Fruit fly (Drosophila melanogaster) whole organism, adult: ENCODE measurements around the gene CG13066.

Experiments
- CG11617 ChIP-seq: fragments of 200-800 bp; sonication (Bioruptor generic); optimal IDR thresholded peaks from 2 replicates; lab custom pipeline; 2017; ENCODE audit warnings: mild to moderate bottlenecking, missing biosample characterization, missing genetic modification reagents, missing genetic modification characterization
- CG12768 ChIP-seq: fragments of 200-800 bp; sonication (Bioruptor generic); optimal IDR thresholded peaks from 2 replicates; lab custom pipeline; 2017; ENCODE audit warnings: missing biosample characterization, missing genetic modification characterization, mild to moderate bottlenecking, moderate library complexity, missing genetic modification reagents
- CG14711 ChIP-seq: fragments of 200-800 bp; sonication (Bioruptor generic); optimal IDR thresholded peaks from 2 replicates; lab custom pipeline; 2018; ENCODE audit warnings: missing biosample characterization, mild to moderate bottlenecking, missing genetic modification characterization, moderate library complexity
- CG33017 ChIP-seq: fragments of 200-800 bp; sonication (Bioruptor generic); optimal IDR thresholded peaks from 2 replicates; lab custom pipeline; 2018; ENCODE audit warnings: missing biosample characterization, mild to moderate bottlenecking, missing genetic modification characterization, moderate library complexity
- CG7045 ChIP-seq: fragments of 200-800 bp; sonication (Bioruptor generic); optimal IDR thresholded peaks from 2 replicates; lab custom pipeline; 2017; ENCODE audit warnings: missing biosample characterization, mild to moderate bottlenecking, missing genetic modification characterization
- CG7101 ChIP-seq: fragments of 200-800 bp; sonication (Bioruptor generic); optimal IDR thresholded peaks from 2 replicates; lab custom pipeline; 2018; ENCODE audit warnings: missing biosample characterization, mild to moderate bottlenecking, missing genetic modification characterization, moderate library complexity
- Hr96 ChIP-seq: fragments of 200-800 bp; sonication (Bioruptor generic); optimal IDR thresholded peaks from 2 replicates; lab custom pipeline; 2016; ENCODE audit warnings: missing biosample characterization, missing genetic modification characterization
- Mnt ChIP-seq: fragments of 200-800 bp; sonication (Bioruptor generic); optimal IDR thresholded peaks from 2 replicates; lab custom pipeline; 2016; ENCODE audit warnings: missing biosample characterization, mild to moderate bottlenecking, missing genetic modification characterization
- cic ChIP-seq: fragments of 200-800 bp; sonication (Bioruptor generic); optimal IDR thresholded peaks from 2 replicates; lab custom pipeline; 2017; ENCODE audit warnings: missing biosample characterization, mild to moderate bottlenecking, missing genetic modification characterization, moderate library complexity
- kay ChIP-seq: fragments of 200-800 bp; sonication (Bioruptor generic); peaks from one replicate; lab custom pipeline; 2016; ENCODE audit warnings: missing biosample characterization, missing genetic modification characterization, borderline replicate concordance
- toe ChIP-seq: fragments of 200-800 bp; sonication (Bioruptor generic); optimal IDR thresholded peaks from 2 replicates; lab custom pipeline; 2016; ENCODE audit warnings: missing biosample characterization, missing genetic modification characterization

DNA sequence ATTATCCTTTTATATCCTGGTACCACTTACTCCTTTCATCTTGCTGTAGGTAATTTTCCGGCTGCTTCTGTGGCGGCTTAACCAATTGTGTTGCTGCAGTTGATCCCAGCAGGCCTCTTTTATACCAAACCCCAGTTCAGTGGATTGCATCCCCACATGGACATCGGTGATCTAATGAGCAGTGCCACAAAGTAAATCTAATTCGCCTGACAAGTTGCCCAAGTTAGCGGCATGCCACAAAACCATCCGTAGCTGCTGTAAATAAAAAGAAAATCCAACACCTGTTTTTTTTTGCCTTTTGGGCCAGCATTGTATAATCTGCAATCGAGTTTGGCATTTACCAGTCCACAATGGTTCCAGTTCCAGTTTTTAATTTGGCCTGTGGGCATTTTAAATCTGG is 6.5 kb downstream of the CG13066 start, which contains the start of gene CG13050:
- TF ChIP-seq toe (GFP tag; lab: Kevin White, UChicago) (no peak), cic (GFP tag; lab: Kevin White, UChicago) (no peak), Mnt (GFP tag; lab: Kevin White, UChicago) (no peak), CG11617 (GFP tag; lab: Kevin White, UChicago) (no peak), kay (GFP tag; lab: Kevin White, UChicago) (no peak), CG12768 (GFP tag; lab: Kevin White, UChicago) (no peak), CG14711 (tag; lab: Kevin White, UChicago) (no peak), CG7045 (GFP tag; lab: Kevin White, UChicago) (no peak), CG33017 (tag; lab: Kevin White, UChicago) (no peak), Hr96 (GFP tag; lab: Kevin White, UChicago) (no peak), CG7101 (tag; lab: Kevin White, UChicago) (no peak)
